Worm (Caenorhabditis elegans): ENCODE measurements around the gene sup-36.
A peak's percentile ranks its signal among the peaks of the same experiment; 100 is the strongest.

The sup-36 gene

ce11 chrIV:6601213-6601724 lies at the start of gene sup-36:
Gene sup-36 (plus strand): TSS chrIV:6601674.
- peak; percentile 71 for TF ChIP-seq hlh-30 (tag; optimal IDR thresholded peaks at IDR 0.05; ENCODE audit: insufficient read depth)
- no peak for TF ChIP-seq mdl-1 (tag; optimal IDR thresholded peaks at IDR 0.05)
- no peak for TF ChIP-seq nhr-102 (tag; optimal IDR thresholded peaks at IDR 0.05)
- peak; percentile 9 for TF ChIP-seq pqm-1 (tag; optimal IDR thresholded peaks at IDR 0.05)
- no peak for TF ChIP-seq jun-1 (tag; optimal IDR thresholded peaks at IDR 0.05)
- no peak for TF ChIP-seq daf-16 (GFP tag; optimal IDR thresholded peaks at IDR 0.05)
- TF ChIP-seq daf-16 (tag; optimal IDR thresholded peaks at IDR 0.05), result peak; percentile 48
- TF ChIP-seq dve-1 (tag; optimal IDR thresholded peaks at IDR 0.05; ENCODE audit: insufficient read depth), result peak; percentile 33
- TF ChIP-seq nhr-28 (tag; optimal IDR thresholded peaks at IDR 0.05), result peak; percentile 49
- no peak for TF ChIP-seq zip-11 (GFP tag; IDR thresholded peaks at IDR 0.05)

ce11 chrIV:6552036-6552435 lies 49.4 kb upstream of the sup-36 start:
- TF ChIP-seq ceh-82 (tag; optimal IDR thresholded peaks at IDR 0.05), result no peak
- no peak for TF ChIP-seq ceh-44 (GFP tag; IDR thresholded peaks at IDR 0.05)
- no peak for TF ChIP-seq attf-4 (tag; optimal IDR thresholded peaks at IDR 0.05)
- no peak for TF ChIP-seq gei-8 (GFP tag; optimal IDR thresholded peaks at IDR 0.05)
- TF ChIP-seq hlh-11 (tag; optimal IDR thresholded peaks at IDR 0.05), result peak; percentile 11
- TF ChIP-seq nhr-48 (tag; optimal IDR thresholded peaks at IDR 0.05), result no peak
- no peak for TF ChIP-seq spr-1 (tag; optimal IDR thresholded peaks at IDR 0.05)
- no peak for TF ChIP-seq ceh-62 (tag; optimal IDR thresholded peaks at IDR 0.05)
- no peak for TF ChIP-seq hif-1 (tag; optimal IDR thresholded peaks at IDR 0.05)
- TF ChIP-seq skn-1 (tag; optimal IDR thresholded peaks at IDR 0.05), result no peak
- TF ChIP-seq fkh-10 (GFP tag; optimal IDR thresholded peaks at IDR 0.05), result no peak
- TF ChIP-seq dve-1 (tag; optimal IDR thresholded peaks at IDR 0.05; ENCODE audit: insufficient read depth), result peak; percentile 1
- TF ChIP-seq daf-16 (GFP tag; optimal IDR thresholded peaks at IDR 0.05), result no peak
- peak; percentile 79 for TF ChIP-seq daf-16 (tag; optimal IDR thresholded peaks at IDR 0.05)
- 0 out of 2 replicates have a peak, but pooled peaks have one; percentile 18 for TF ChIP-seq mdt-29 (GFP tag; IDR thresholded peaks at IDR 0.05)
- TF ChIP-seq ztf-7 (tag; optimal IDR thresholded peaks at IDR 0.05), result no peak
- 0 out of 2 replicates have a peak, but pooled peaks have one; percentile 15 for TF ChIP-seq nhr-42 (GFP tag; IDR thresholded peaks at IDR 0.05)
- TF ChIP-seq dmd-8 (GFP tag; IDR thresholded peaks at IDR 0.05), result no peak
- no peak for TF ChIP-seq F44E2.7 (GFP tag; IDR thresholded peaks at IDR 0.05)
- TF ChIP-seq T26A8.4 (GFP tag; IDR thresholded peaks at IDR 0.05), result no peak

- no peak for TF ChIP-seq daf-16 (GFP tag; optimal IDR thresholded peaks at IDR 0.05)
- peak; percentile 66 for TF ChIP-seq daf-16 (tag; optimal IDR thresholded peaks at IDR 0.05)
- no peak for TF ChIP-seq dpl-1 (GFP tag; optimal IDR thresholded peaks at IDR 0.05)
- peak; percentile 95 for TF ChIP-seq pqm-1 (tag; optimal IDR thresholded peaks at IDR 0.05)
- TF ChIP-seq ctbp-1 (GFP tag; IDR thresholded peaks at IDR 0.05), result no peak
- TF ChIP-seq lin-39 (tag; optimal IDR thresholded peaks at IDR 0.05), result no peak
- peak; percentile 50; the same call in 1 of the 2 replicates for TF ChIP-seq lin-1 (GFP tag; IDR thresholded peaks at IDR 0.05)
- peak; percentile 61 for TF ChIP-seq php-3 (GFP tag; IDR thresholded peaks at IDR 0.05)
- TF ChIP-seq mes-2 (tag; optimal IDR thresholded peaks at IDR 0.05; ENCODE audit: poor library complexity, severe bottlenecking), result peak; percentile 66
- peak; percentile 74 for TF ChIP-seq mxl-3 (GFP tag; optimal IDR thresholded peaks at IDR 0.05)
- TF ChIP-seq nhr-102 (tag; optimal IDR thresholded peaks at IDR 0.05), result peak; percentile 3
- peak; percentile 91 for TF ChIP-seq nhr-28 (tag; optimal IDR thresholded peaks at IDR 0.05)
- TF ChIP-seq nhr-11 (tag; optimal IDR thresholded peaks at IDR 0.05), result no peak
- TF ChIP-seq nhr-10 (tag; optimal IDR thresholded peaks at IDR 0.05), result peak; percentile 54
- 0 out of 2 replicates have a peak, but pooled peaks have one; percentile 14 for TF ChIP-seq tra-1 (GFP tag; IDR thresholded peaks at IDR 0.05)
- peak; percentile 88 for TF ChIP-seq dve-1 (tag; optimal IDR thresholded peaks at IDR 0.05; ENCODE audit: insufficient read depth)
- peak; percentile 84 for TF ChIP-seq dmd-6 (GFP tag; IDR thresholded peaks at IDR 0.05)
- TF ChIP-seq pha-4 (GFP tag; IDR thresholded peaks at IDR 0.05), result peak; percentile 42; the same call in 1 of the 2 replicates
- no peak for TF ChIP-seq pha-4 (tag; optimal IDR thresholded peaks at IDR 0.05)
- TF ChIP-seq nhr-48 (tag; optimal IDR thresholded peaks at IDR 0.05), result peak; percentile 26
- peak; percentile 59 for TF ChIP-seq nhr-77 (tag; optimal IDR thresholded peaks at IDR 0.05)
- TF ChIP-seq hlh-30 (tag; optimal IDR thresholded peaks at IDR 0.05; ENCODE audit: insufficient read depth), result peak; percentile 79
- peak; percentile 83 for TF ChIP-seq hlh-11 (tag; optimal IDR thresholded peaks at IDR 0.05)
- peak; percentile 48 for TF ChIP-seq ztf-7 (tag; optimal IDR thresholded peaks at IDR 0.05)
- peak; percentile 5 for TF ChIP-seq skn-1 (tag; optimal IDR thresholded peaks at IDR 0.05)
- TF ChIP-seq F37D6.2 (tag; optimal IDR thresholded peaks at IDR 0.05), result no peak
- TF ChIP-seq mep-1 (tag; optimal IDR thresholded peaks at IDR 0.05), result no peak
- peak in 1 of 2 experiments; percentile 56 for TF ChIP-seq mdl-1 (tag; optimal IDR thresholded peaks at IDR 0.05)
These were observed 46.6 kb upstream of the sup-36 start for ce11 chrIV:6554865-6555264.

Data from whole organism, L4 larva.